Worm (Caenorhabditis elegans) whole organism, L2 larva: ENCODE data around the gene tbc-6.

Experiments
- aly-2 ChIP-seq: fragments of 150-350 bp; optimal IDR thresholded peaks from 2 replicates; lab custom pipeline; 2014; ENCODE audit warnings: missing biosample characterization, missing genetic modification characterization
- ceh-82 ChIP-seq: fragments of 150-350 bp; optimal IDR thresholded peaks from 2 replicates; lab custom pipeline; 2014; ENCODE audit warnings: missing biosample characterization, missing genetic modification characterization
- mdl-1 ChIP-seq, 2 experiments: fragments of 150-350 bp in 1 of 2; sonication (generic microtip) in 1 of 2; optimal IDR thresholded peaks; 2 replicates each; lab custom pipeline; 2017; ENCODE audit warnings: missing biosample characterization in 2 of 2, missing genetic modification characterization in 2 of 2
- peb-1 ChIP-seq: fragments of 150-350 bp; optimal IDR thresholded peaks from 2 replicates; lab custom pipeline; 2014; ENCODE audit warnings: missing biosample characterization, missing genetic modification characterization
- snpc-4 ChIP-seq: fragments of 150-350 bp; optimal IDR thresholded peaks from 2 replicates; lab custom pipeline; 2014; ENCODE audit warnings: missing biosample characterization, missing genetic modification characterization
- ztf-11 ChIP-seq: sonication (generic microtip); optimal IDR thresholded peaks from 2 replicates; lab custom pipeline; 2017; ENCODE audit warnings: missing biosample characterization, missing genetic modification characterization

DNA sequence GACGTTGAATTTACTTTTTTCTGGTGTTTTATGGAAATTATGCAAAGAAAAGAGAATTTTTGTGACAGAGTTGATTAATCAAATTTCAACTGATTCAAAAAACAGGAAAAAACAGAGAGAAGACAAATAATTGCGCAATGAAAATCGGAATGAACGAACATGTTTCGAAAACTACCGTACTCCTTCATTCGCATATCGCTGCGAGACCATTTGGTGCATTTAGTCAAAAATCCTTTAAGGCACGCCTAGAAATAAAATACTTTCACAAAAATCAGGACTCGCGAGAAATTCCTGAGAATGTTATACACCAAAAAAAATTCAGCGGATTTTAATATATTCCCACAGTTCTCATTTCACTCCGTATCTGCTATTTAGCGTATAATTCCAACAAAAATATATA, 12.1 kb downstream of the tbc-6 start:
- TF ChIP-seq snpc-4 (tag; lab: Kevin White, UChicago) (no peak), ztf-11 (tag; lab: Kevin White, UChicago) (no peak), aly-2 (tag; lab: Kevin White, UChicago) (no peak), mdl-1 (tag; optimal IDR thresholded peaks at IDR 0.05; lab: Kevin White, UChicago) (no peak), ceh-82 (tag; lab: Kevin White, UChicago) (no peak), peb-1 (tag; lab: Kevin White, UChicago) (no peak)
